Fruit fly (Drosophila melanogaster) whole organism, embryonic: Measurements from ENCODE around the gene Coq7.

Experiments
- ATbp ChIP-seq: fragments of 200-800 bp; sonication (Bioruptor generic); optimal IDR thresholded peaks from 2 replicates; lab custom pipeline; 2017; ENCODE audit warnings: missing biosample characterization, mild to moderate bottlenecking, missing genetic modification characterization, missing genetic modification reagents
- Asciz ChIP-seq: fragments of 200-800 bp; sonication (Bioruptor generic); optimal IDR thresholded peaks from 2 replicates; lab custom pipeline; 2017; ENCODE audit warnings: missing biosample characterization, mild to moderate bottlenecking, missing genetic modification characterization, missing genetic modification reagents
- Atf6 ChIP-seq: fragments of 200-800 bp; sonication (Bioruptor generic); IDR thresholded peaks from 2 replicates; pipeline ENCODE4 v1.3.6; 2022; ENCODE audit warnings: missing biosample characterization, missing genetic modification characterization
- Awh ChIP-seq: fragments of 200-800 bp; sonication (Bioruptor generic); IDR thresholded peaks from 2 replicates; pipeline ENCODE4, ENCODE4 v1.3.6; 2022; ENCODE audit warnings: missing biosample characterization, missing genetic modification characterization
- Bgb ChIP-seq: fragments of 200-800 bp; sonication (Bioruptor generic); IDR thresholded peaks from 2 replicates; pipeline ENCODE4 v1.3.6; 2022; ENCODE audit warnings: missing biosample characterization, missing genetic modification characterization; ENCODE audit not compliant: partially characterized antibody
- CG10366 ChIP-seq: fragments of 200-800 bp; sonication (Bioruptor generic); IDR thresholded peaks from 2 replicates; pipeline ENCODE4 v1.3.6; 2022; ENCODE audit warnings: missing biosample characterization, missing genetic modification characterization
- CG11504 ChIP-seq: fragments of 200-800 bp; sonication (Bioruptor generic); optimal IDR thresholded peaks from 3 replicates; lab custom pipeline; 2019; ENCODE audit warnings: missing biosample characterization, mild to moderate bottlenecking, missing genetic modification characterization, moderate library complexity
- CG12391 ChIP-seq: fragments of 200-800 bp; sonication (Bioruptor generic); optimal IDR thresholded peaks from 3 replicates; lab custom pipeline; 2018; ENCODE audit warnings: missing biosample characterization, mild to moderate bottlenecking, missing genetic modification characterization, moderate library complexity
- CG13624 ChIP-seq: fragments of 200-800 bp; sonication (Bioruptor generic); optimal IDR thresholded peaks from 2 replicates; lab custom pipeline; 2016; ENCODE audit warnings: missing biosample characterization, missing genetic modification characterization
- CG14050 ChIP-seq: fragments of 200-800 bp; sonication (Bioruptor generic); IDR thresholded peaks from 3 replicates; pipeline ENCODE4 v1.3.6; 2022; ENCODE audit warnings: missing biosample characterization, missing genetic modification characterization
- CG17359 ChIP-seq: fragments of 200-800 bp; sonication (Bioruptor generic); optimal IDR thresholded peaks from 3 replicates; lab custom pipeline; 2018; ENCODE audit warnings: missing biosample characterization, mild to moderate bottlenecking, missing genetic modification characterization, moderate library complexity
- CG18262 ChIP-seq: fragments of 200-800 bp; optimal IDR thresholded peaks from 3 replicates; lab custom pipeline; 2019; ENCODE audit warnings: missing biosample characterization, mild to moderate bottlenecking, missing genetic modification characterization, moderate library complexity
- CG2678 ChIP-seq: fragments of 200-800 bp; sonication (Bioruptor generic); optimal IDR thresholded peaks from 3 replicates; lab custom pipeline; 2019; ENCODE audit warnings: missing biosample characterization, mild to moderate bottlenecking, missing genetic modification characterization, moderate library complexity
- CG3407 ChIP-seq: fragments of 200-800 bp; sonication (Bioruptor generic); optimal IDR thresholded peaks from 2 replicates; lab custom pipeline; 2018; ENCODE audit warnings: missing biosample characterization, mild to moderate bottlenecking, missing genetic modification characterization
- CG5953 ChIP-seq: fragments of 200-800 bp; sonication (Bioruptor generic); IDR thresholded peaks from 2 replicates; pipeline ENCODE4 v1.3.6; 2022; ENCODE audit warnings: missing biosample characterization, missing genetic modification characterization
- CG6689 ChIP-seq: fragments of 200-800 bp; sonication (Bioruptor generic); IDR thresholded peaks from 2 replicates; pipeline ENCODE4 v1.3.6; 2022; ENCODE audit warnings: missing biosample characterization, missing genetic modification characterization
- CG7928 ChIP-seq: fragments of 200-800 bp; sonication (Bioruptor generic); optimal IDR thresholded peaks from 2 replicates; lab custom pipeline; 2017; ENCODE audit warnings: missing biosample characterization, mild to moderate bottlenecking, missing genetic modification characterization
- CG7987 ChIP-seq: fragments of 200-800 bp; sonication (Bioruptor generic); optimal IDR thresholded peaks from 2 replicates; lab custom pipeline; 2018; ENCODE audit warnings: missing biosample characterization, mild to moderate bottlenecking, missing genetic modification characterization, moderate library complexity
- CG8388 ChIP-seq: fragments of 200-800 bp; sonication (Bioruptor generic); optimal IDR thresholded peaks from 2 replicates; lab custom pipeline; 2019; ENCODE audit warnings: missing biosample characterization, mild to moderate bottlenecking, missing genetic modification characterization, moderate library complexity
- Drgx ChIP-seq: fragments of 200-800 bp; sonication (Bioruptor generic); IDR thresholded peaks from 2 replicates; pipeline ENCODE4 v1.3.6; 2022; ENCODE audit warnings: missing biosample characterization, missing genetic modification characterization
- Fer1 ChIP-seq: fragments of 200-800 bp; sonication (Bioruptor generic); optimal IDR thresholded peaks from 2 replicates; lab custom pipeline; 2017; ENCODE audit warnings: missing biosample characterization, mild to moderate bottlenecking, missing genetic modification characterization
- Gug ChIP-seq: fragments of 200-800 bp; sonication (Bioruptor generic); IDR thresholded peaks from 4 replicates; pipeline ENCODE4 v1.3.6; 2022; ENCODE audit warnings: missing biosample characterization, missing genetic modification characterization
- H2.0 ChIP-seq: fragments of 200-800 bp; sonication (Bioruptor generic); IDR thresholded peaks from 2 replicates; pipeline ENCODE4 v1.3.6; 2022; ENCODE audit warnings: missing biosample characterization, missing genetic modification characterization
- HLH54F ChIP-seq: fragments of 200-800 bp; sonication (Bioruptor generic); optimal IDR thresholded peaks from 3 replicates; lab custom pipeline; 2016; ENCODE audit warnings: missing biosample characterization, missing genetic modification characterization
- Hey ChIP-seq: fragments of 200-800 bp; sonication (Bioruptor generic); optimal IDR thresholded peaks from 3 replicates; lab custom pipeline; 2018; ENCODE audit warnings: missing biosample characterization, mild to moderate bottlenecking, missing genetic modification characterization
- HmgD ChIP-seq: fragments of 200-800 bp; sonication (Bioruptor generic); optimal IDR thresholded peaks from 3 replicates; lab custom pipeline; 2016; ENCODE audit warnings: missing biosample characterization, missing genetic modification characterization
- Hr51 ChIP-seq, 2 experiments: fragments of 200-800 bp; sonication (Bioruptor generic); optimal IDR thresholded peaks; 2 replicates in 1 of 2; 3 replicates in 1 of 2; lab custom pipeline; 2016 to 2018; ENCODE audit warnings: missing biosample characterization in 2 of 2, missing genetic modification characterization in 2 of 2, mild to moderate bottlenecking in 1 of 2, moderate library complexity in 1 of 2
- Lpt ChIP-seq: fragments of >200 bp; optimal IDR thresholded peaks from 2 replicates; lab custom pipeline; 2018; ENCODE audit warnings: missing biosample characterization, missing genetic modification characterization
- Med ChIP-seq: fragments of 200-800 bp; sonication (Bioruptor generic); peaks from one replicate; lab custom pipeline; 2016; ENCODE audit warnings: missing biosample characterization, missing genetic modification characterization, mild to moderate bottlenecking, inconsistent platforms, moderate library complexity
- Optix ChIP-seq: fragments of 200-800 bp; sonication (Bioruptor generic); IDR thresholded peaks from 3 replicates; pipeline ENCODE4 v1.3.6; 2022; ENCODE audit warnings: missing biosample characterization, missing genetic modification characterization
- Sox102F ChIP-seq: fragments of 200-800 bp; sonication (Bioruptor generic); optimal IDR thresholded peaks from 2 replicates; lab custom pipeline; 2018; ENCODE audit warnings: missing biosample characterization, mild to moderate bottlenecking, missing genetic modification characterization, moderate library complexity
- bsh ChIP-seq, 2 experiments: fragments of 200-800 bp; sonication (Bioruptor generic); optimal IDR thresholded peaks; 2 replicates each; lab custom pipeline; 2017 to 2018; ENCODE audit warnings: mild to moderate bottlenecking in 2 of 2, missing biosample characterization in 2 of 2, missing genetic modification characterization in 2 of 2, moderate library complexity in 1 of 2
- cato ChIP-seq: fragments of 200-800 bp; sonication (Bioruptor generic); optimal IDR thresholded peaks from 2 replicates; lab custom pipeline; 2016; ENCODE audit warnings: missing biosample characterization, missing genetic modification characterization, borderline replicate concordance
- ci ChIP-seq: fragments of 200-800 bp; sonication (Bioruptor generic); IDR thresholded peaks from 3 replicates; pipeline ENCODE4 v1.3.6; 2022; ENCODE audit warnings: missing biosample characterization, missing genetic modification characterization
- ems ChIP-seq: fragments of 200-800 bp; sonication (Bioruptor generic); optimal IDR thresholded peaks from 3 replicates; lab custom pipeline; 2016; ENCODE audit warnings: missing biosample characterization, missing genetic modification characterization
- ewg ChIP-seq: fragments of 200-800 bp; sonication (Bioruptor generic); optimal IDR thresholded peaks from 3 replicates; lab custom pipeline; 2017; ENCODE audit warnings: mild to moderate bottlenecking, missing biosample characterization, missing genetic modification reagents, missing genetic modification characterization
- gem ChIP-seq: fragments of 200-800 bp; sonication (Bioruptor generic); optimal IDR thresholded peaks from 2 replicates; lab custom pipeline; 2019; ENCODE audit warnings: missing biosample characterization, mild to moderate bottlenecking, missing genetic modification characterization, moderate library complexity
- mirr ChIP-seq: fragments of 200-800 bp; sonication (Bioruptor generic); optimal IDR thresholded peaks from 3 replicates; lab custom pipeline; 2018; ENCODE audit warnings: missing biosample characterization, mild to moderate bottlenecking, missing genetic modification characterization
- nom ChIP-seq: fragments of 200-800 bp; sonication (Bioruptor generic); optimal IDR thresholded peaks from 2 replicates; lab custom pipeline; 2017; ENCODE audit warnings: missing biosample characterization, missing genetic modification characterization, mild to moderate bottlenecking, moderate library complexity, missing genetic modification reagents
- otp ChIP-seq: fragments of 200-800 bp; sonication (Bioruptor generic); IDR thresholded peaks from 3 replicates; pipeline ENCODE4, ENCODE4 v1.3.6; 2022; ENCODE audit warnings: missing biosample characterization, missing genetic modification characterization
- phol ChIP-seq: fragments of 200-800 bp; sonication (Bioruptor generic); optimal IDR thresholded peaks from 3 replicates; lab custom pipeline; 2018; ENCODE audit warnings: missing biosample characterization, mild to moderate bottlenecking, missing genetic modification characterization, moderate library complexity
- prd ChIP-seq, 3 experiments: fragments of >200 bp in 2 of 3; fragments of 200-800 bp in 1 of 3; sonication (Bioruptor generic) in 1 of 3; optimal IDR thresholded peaks in 2 of 3; IDR thresholded peaks in 1 of 3; 2 replicates in 2 of 3; 3 replicates in 1 of 3; pipeline versions ENCODE4 v1.3.6 to Lab custom; 2017 to 2022; ENCODE audit warnings: missing biosample characterization in 1 of 3, missing genetic modification characterization in 1 of 3
- pros ChIP-seq: fragments of 200-800 bp; sonication (Bioruptor generic); optimal IDR thresholded peaks from 3 replicates; lab custom pipeline; 2019; ENCODE audit warnings: missing biosample characterization, mild to moderate bottlenecking, missing genetic modification characterization, moderate library complexity
- ro ChIP-seq: fragments of 200-800 bp; sonication (Bioruptor generic); IDR thresholded peaks from 2 replicates; pipeline ENCODE4 v1.3.6; 2022; ENCODE audit warnings: missing biosample characterization, missing genetic modification characterization
- row ChIP-seq: fragments of 200-800 bp; sonication (Bioruptor generic); IDR thresholded peaks from 3 replicates; pipeline ENCODE4 v1.3.6; 2022; ENCODE audit warnings: missing biosample characterization, missing genetic modification characterization
- seq ChIP-seq: fragments of 200-800 bp; sonication (Bioruptor generic); IDR thresholded peaks from 2 replicates; pipeline ENCODE4 v1.3.6; 2022; ENCODE audit warnings: missing biosample characterization, missing genetic modification characterization
- so ChIP-seq: fragments of 200-800 bp; sonication (Bioruptor generic); IDR thresholded peaks from 3 replicates; pipeline ENCODE4 v1.3.6; 2022; ENCODE audit warnings: missing biosample characterization, missing genetic modification characterization
- stc ChIP-seq: fragments of 200-800 bp; sonication (Bioruptor generic); IDR thresholded peaks from 2 replicates; pipeline ENCODE4 v1.3.6; 2022; ENCODE audit warnings: missing biosample characterization, missing genetic modification characterization
- tup ChIP-seq: fragments of 200-800 bp; sonication (Bioruptor generic); optimal IDR thresholded peaks from 2 replicates; lab custom pipeline; 2016; ENCODE audit warnings: missing biosample characterization, mild to moderate bottlenecking, missing genetic modification characterization, moderate library complexity

Gene Coq7

DNA sequence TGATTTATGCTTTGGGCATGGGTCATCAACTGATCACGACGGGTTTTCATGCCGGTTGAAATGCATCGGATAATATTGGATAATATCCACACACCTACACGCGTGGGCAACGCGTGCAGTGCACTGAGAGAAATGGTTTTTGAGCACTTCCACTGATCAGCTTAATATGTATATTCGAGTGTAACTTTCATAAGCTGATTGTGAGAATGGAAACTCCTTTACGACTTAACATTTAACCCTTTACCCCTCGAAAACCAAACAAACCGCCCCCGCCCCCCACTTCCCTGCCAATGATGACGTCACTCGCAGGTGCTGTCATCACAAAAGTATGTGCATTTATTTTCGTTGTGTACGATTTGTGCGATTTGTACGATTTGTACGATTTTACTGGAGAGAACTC lies 23.8 kb downstream of the Coq7 start (continued):
- TF ChIP-seq CG5953 (peak; percentile 42; the same call in 1 of the 2 replicates), phol (tag; lab: Kevin White, UChicago) (peak; percentile 30), Atf6 (GFP tag; lab: Robert Waterston, UW) (peak; percentile 42; the same call in 1 of the 2 replicates), HLH54F (GFP tag; lab: Kevin White, UChicago) (no peak), ewg (GFP tag; lab: Kevin White, UChicago) (peak; percentile 2), CG7928 (GFP tag; lab: Kevin White, UChicago) (no peak), CG14050 (peak; percentile 38; the same call in 2 of the 3 replicates), CG7987 (GFP tag; lab: Kevin White, UChicago) (no peak), row (GFP tag; lab: Robert Waterston, UW) (peak; percentile 35; the same call in 1 of the 3 replicates), CG6689 (GFP tag; lab: Robert Waterston, UW) (peak; percentile 28), Hey (tag; lab: Kevin White, UChicago) (no peak), Optix (GFP tag; lab: Robert Waterston, UW) (0 out of 3 replicates have a peak, but pooled peaks have one; percentile 36), ci (GFP tag; lab: Robert Waterston, UW) (peak; percentile 64; the same call in 1 of the 3 replicates), prd (optimal IDR thresholded peaks at IDR 0.05; lab: Kevin White, UChicago) (no peak), prd (GFP tag; IDR thresholded peaks at IDR 0.05; lab: Robert Waterston, UW) (peak; percentile 37; the same call in 1 of the 3 replicates), CG17359 (tag; lab: Kevin White, UChicago) (peak; percentile 43), bsh (GFP tag; optimal IDR thresholded peaks at IDR 0.05; lab: Kevin White, UChicago) (peak in 1 of 2 experiments; percentile 26), Sox102F (GFP tag; lab: Kevin White, UChicago) (peak; percentile 43), CG11504 (tag; lab: Kevin White, UChicago) (peak; percentile 42), CG3407 (GFP tag; lab: Kevin White, UChicago) (no peak), CG12391 (tag; lab: Kevin White, UChicago) (peak; percentile 3), CG13624 (GFP tag; lab: Kevin White, UChicago) (no peak), Gug (GFP tag; lab: Robert Waterston, UW) (no peak), Bgb (GFP tag; lab: Robert Waterston, UW) (no peak), ATbp (GFP tag; lab: Kevin White, UChicago) (peak; percentile 32), tup (GFP tag; lab: Kevin White, UChicago) (no peak), CG2678 (tag; lab: Kevin White, UChicago) (peak; percentile 6), Awh (GFP tag; lab: Robert Waterston, UW) (peak; percentile 50; the same call in 1 of the 2 replicates), seq (GFP tag; lab: Robert Waterston, UW) (peak; percentile 21; the same call in 1 of the 2 replicates), H2.0 (peak; percentile 27; the same call in 1 of the 2 replicates), otp (GFP tag; lab: Robert Waterston, UW) (0 out of 3 replicates have a peak, but pooled peaks have one; percentile 29), so (GFP tag; lab: Robert Waterston, UW) (no peak), CG8388 (GFP tag; lab: Kevin White, UChicago) (peak; percentile 7), pros (no peak), CG10366 (GFP tag; lab: Robert Waterston, UW) (peak; percentile 43), ro (GFP tag; lab: Robert Waterston, UW) (no peak), Lpt (GFP tag; lab: Kevin White, UChicago) (no peak), Med (GFP tag; lab: Kevin White, UChicago) (peak; percentile 73), ems (no peak), Asciz (GFP tag; lab: Kevin White, UChicago) (peak; percentile 4), nom (GFP tag; lab: Kevin White, UChicago) (no peak), Drgx (GFP tag; lab: Robert Waterston, UW) (0 out of 2 replicates have a peak, but pooled peaks have one; percentile 21), cato (no peak), CG18262 (tag; lab: Kevin White, UChicago) (no peak), HmgD (GFP tag; lab: Kevin White, UChicago) (no peak), stc (GFP tag; lab: Robert Waterston, UW) (0 out of 2 replicates have a peak, but pooled peaks have one; percentile 22), mirr (GFP tag; lab: Kevin White, UChicago) (no peak), Fer1 (GFP tag; lab: Kevin White, UChicago) (no peak), Hr51 (GFP tag; optimal IDR thresholded peaks at IDR 0.05; lab: Kevin White, UChicago) (peak in 1 of 2 experiments; percentile 2), gem (tag; lab: Kevin White, UChicago) (peak; percentile 15)
